Fruit fly (Drosophila melanogaster) whole organism: ENCODE results near the gene Eig71Eb.

Experiments used
- pan ChIP-seq: fragments of >200 bp; optimal IDR thresholded peaks from 2 replicates; lab custom pipeline; 2017
- usp ChIP-seq: fragments of >200 bp; optimal IDR thresholded peaks from 2 replicates; lab custom pipeline; 2017; ENCODE audit warnings: missing biosample characterization, missing genetic modification characterization, mixed read lengths

dm6 chr3L:15634368-15635075 lies 15.2 kb upstream of the Eig71Eb start:
- TF ChIP-seq pan (lab: Kevin White, UChicago) = no peak
- TF ChIP-seq usp (GFP tag; lab: Kevin White, UChicago) = no peak
